6 worm cellular contexts compared by ENCODE assay signal in genomic region chrII:5899080-5899479, ce11.
TF ChIP-seq lines count a peak whose summit lies in the region.

No protein-coding gene starts in this region.

TF ChIP-seq in whole organism, L1 larva, 84 proteins besides CTCF, POLR2A, EP300 and RAD21:
- TF ChIP-seq ceh-90 (tag; optimal IDR thresholded peaks at IDR 0.05; lab: Kevin White, UChicago): no peak
- TF ChIP-seq blmp-1 (tag; optimal IDR thresholded peaks at IDR 0.05; lab: Kevin White, UChicago): peak; percentile 100

TF ChIP-seq in whole organism, L2 larva, 48 proteins besides CTCF, POLR2A, EP300 and RAD21:
- no peak for TF ChIP-seq sma-3 (GFP tag; optimal IDR thresholded peaks at IDR 0.05; lab: Kevin White, UChicago)
- TF ChIP-seq F13H6.1 (tag; optimal IDR thresholded peaks at IDR 0.05; lab: Kevin White, UChicago): peak; percentile 19
- no peak for TF ChIP-seq peb-1 (tag; optimal IDR thresholded peaks at IDR 0.05; lab: Kevin White, UChicago)
- peak; percentile 26 for TF ChIP-seq egl-27 (tag; optimal IDR thresholded peaks at IDR 0.05; lab: Kevin White, UChicago)
- TF ChIP-seq lin-39 (tag; optimal IDR thresholded peaks at IDR 0.05; lab: Kevin White, UChicago): no peak
- TF ChIP-seq blmp-1 (tag; optimal IDR thresholded peaks at IDR 0.05; lab: Kevin White, UChicago; ENCODE audit: insufficient read depth): peak; percentile 96
- TF ChIP-seq lsy-2 (tag; optimal IDR thresholded peaks at IDR 0.05; lab: Kevin White, UChicago): peak in 1 of 2 experiments; percentile 6

TF ChIP-seq in whole organism, L3 larva, 47 proteins besides CTCF, POLR2A, EP300 and RAD21:
- TF ChIP-seq ztf-4 (tag; optimal IDR thresholded peaks at IDR 0.05; lab: Kevin White, UChicago) (no peak), ama-1 (optimal IDR thresholded peaks at IDR 0.05; lab: Kevin White, UChicago) (peak; percentile 16), pha-4 (tag; optimal IDR thresholded peaks at IDR 0.05; lab: Kevin White, UChicago) (peak; percentile 83), nhr-23 (tag; optimal IDR thresholded peaks at IDR 0.05; lab: Kevin White, UChicago) (peak; percentile 89)

TF ChIP-seq in whole organism, L4 larva, 104 proteins besides CTCF, POLR2A, EP300 and RAD21:
- TF ChIP-seq aha-1 (tag; lab: Kevin White, UChicago) (peak; percentile 64), pha-4 (GFP tag; IDR thresholded peaks at IDR 0.05; lab: Robert Waterston, UW) (no peak), pha-4 (tag; optimal IDR thresholded peaks at IDR 0.05; lab: Kevin White, UChicago) (peak; percentile 32), hlh-11 (tag; optimal IDR thresholded peaks at IDR 0.05; lab: Kevin White, UChicago) (peak; percentile 67), hlh-30 (tag; optimal IDR thresholded peaks at IDR 0.05; lab: Kevin White, UChicago; ENCODE audit: insufficient read depth) (peak; percentile 3), set-16 (GFP tag; IDR thresholded peaks at IDR 0.05; lab: Robert Waterston, UW) (peak; percentile 37; the same call in 1 of the 2 replicates), ceh-62 (tag; optimal IDR thresholded peaks at IDR 0.05; lab: Kevin White, UChicago) (no peak), dve-1 (tag; optimal IDR thresholded peaks at IDR 0.05; lab: Kevin White, UChicago; ENCODE audit: insufficient read depth) (peak; percentile 15), unc-62 (GFP tag; optimal IDR thresholded peaks at IDR 0.05 in 1 of 2; lab: Kevin White, UChicago) (peak in 1 of 2 experiments; percentile 3), unc-62 (tag; optimal IDR thresholded peaks at IDR 0.05; lab: Kevin White, UChicago) (no peak), nhr-28 (tag; optimal IDR thresholded peaks at IDR 0.05; lab: Kevin White, UChicago) (peak; percentile 28), ceh-32 (tag; optimal IDR thresholded peaks at IDR 0.05; lab: Kevin White, UChicago; ENCODE audit: poor library complexity) (no peak), madf-9 (GFP tag; conservative IDR thresholded peaks at IDR 0.05; lab: Robert Waterston, UW) (no peak)

TF ChIP-seq in whole organism, mixed stage, embryonic, 35 proteins besides CTCF, POLR2A, EP300 and RAD21:
- TF ChIP-seq nhr-2 (tag; optimal IDR thresholded peaks at IDR 0.05; lab: Kevin White, UChicago): no peak
- TF ChIP-seq pha-4 (tag; optimal IDR thresholded peaks at IDR 0.05; lab: Kevin White, UChicago): no peak
- TF ChIP-seq blmp-1 (tag; optimal IDR thresholded peaks at IDR 0.05; lab: Kevin White, UChicago): peak; percentile 53
- no peak for TF ChIP-seq zip-8 (tag; optimal IDR thresholded peaks at IDR 0.05; lab: Kevin White, UChicago)
- TF ChIP-seq M03D4.4 (tag; optimal IDR thresholded peaks at IDR 0.05; lab: Kevin White, UChicago): no peak
- no peak for TF ChIP-seq nhr-28 (tag; optimal IDR thresholded peaks at IDR 0.05; lab: Kevin White, UChicago)
- TF ChIP-seq mls-2 (tag; optimal IDR thresholded peaks at IDR 0.05; lab: Kevin White, UChicago): no peak
- TF ChIP-seq unc-62 (GFP tag; optimal IDR thresholded peaks at IDR 0.05; lab: Kevin White, UChicago): no peak

TF ChIP-seq in whole organism, young adult, 124 proteins besides CTCF, POLR2A, EP300 and RAD21:
- TF ChIP-seq zfh-2 (GFP tag; conservative IDR thresholded peaks at IDR 0.05; lab: Robert Waterston, UW) (peak; percentile 60), F57C9.4 (tag; optimal IDR thresholded peaks at IDR 0.05; lab: Kevin White, UChicago) (no peak)
